Worm (Caenorhabditis elegans) whole organism, L4 larva: ENCODE results near the gene F43C1.5.
A peak's percentile ranks its signal among the peaks of the same experiment; 100 is the strongest.

Experiments used
- F10B5.3 ChIP-seq: sonication (generic microtip); optimal IDR thresholded peaks from 2 replicates; lab custom pipeline; 2016; ENCODE audit warnings: mild to moderate bottlenecking, missing genetic modification characterization, missing compliant biosample characterization
- F37D6.2 ChIP-seq: sonication (generic microtip); optimal IDR thresholded peaks from 2 replicates; lab custom pipeline; 2016; ENCODE audit warnings: mild to moderate bottlenecking, missing genetic modification characterization, missing compliant biosample characterization
- aly-2 ChIP-seq: sonication (generic microtip); optimal IDR thresholded peaks from 2 replicates; lab custom pipeline; 2018; ENCODE audit warnings: missing biosample characterization, missing genetic modification characterization
- ceh-28 ChIP-seq: fragments of 150-350 bp; optimal IDR thresholded peaks from 2 replicates; lab custom pipeline; 2014; ENCODE audit warnings: missing biosample characterization, missing genetic modification reagents, missing genetic modification characterization
- dmd-8 ChIP-seq: fragments of 200-800 bp; sonication (Bioruptor generic); IDR thresholded peaks from 2 replicates; pipeline ENCODE4 v1.3.6; 2022; ENCODE audit warnings: missing genetic modification characterization, missing compliant biosample characterization
- egl-43 ChIP-seq: fragments of 200-800 bp; sonication (Bioruptor generic); IDR thresholded peaks from 2 replicates; pipeline ENCODE4 v1.3.6; 2022; ENCODE audit warnings: missing genetic modification reagents, missing genetic modification characterization, missing compliant biosample characterization
- fkh-10 ChIP-seq: fragments of 150-350 bp; optimal IDR thresholded peaks from 2 replicates; lab custom pipeline; 2014; ENCODE audit warnings: missing biosample characterization, missing genetic modification reagents, missing genetic modification characterization
- madf-5 ChIP-seq, 2 experiments: fragments of 200-800 bp; sonication (Bioruptor generic); IDR thresholded peaks; 2 replicates each; pipeline ENCODE4 v1.3.6; 2022; ENCODE audit warnings: missing compliant biosample characterization in 2 of 2, missing genetic modification characterization in 2 of 2
- nhr-11 ChIP-seq: fragments of 150-350 bp; optimal IDR thresholded peaks from 2 replicates; lab custom pipeline; 2014; ENCODE audit warnings: missing biosample characterization, missing genetic modification characterization
- nhr-237 ChIP-seq: sonication (generic microtip); optimal IDR thresholded peaks from 2 replicates; lab custom pipeline; 2017; ENCODE audit warnings: missing biosample characterization, missing genetic modification characterization
- nhr-48 ChIP-seq: sonication (generic microtip); optimal IDR thresholded peaks from 2 replicates; lab custom pipeline; 2016; ENCODE audit warnings: mild to moderate bottlenecking, missing genetic modification characterization, missing compliant biosample characterization
- snpc-4 ChIP-seq: fragments of 150-350 bp; optimal IDR thresholded peaks from 2 replicates; lab custom pipeline; 2014; ENCODE audit warnings: missing biosample characterization, missing genetic modification characterization
- unc-130 ChIP-seq: sonication (generic microtip); optimal IDR thresholded peaks from 2 replicates; lab custom pipeline; 2016; ENCODE audit warnings: missing genetic modification reagents, missing genetic modification characterization, missing compliant biosample characterization
- zfp-3 ChIP-seq: fragments of 200-800 bp; sonication (Bioruptor generic); conservative IDR thresholded peaks from 2 replicates; pipeline ENCODE4 v1.3.6; 2022; ENCODE audit warnings: missing genetic modification reagents, missing genetic modification characterization, missing compliant biosample characterization

- TF ChIP-seq nhr-237, result no peak
- TF ChIP-seq snpc-4 (tag; lab: Kevin White, UChicago), result no peak
- no peak for TF ChIP-seq madf-5 (GFP tag; IDR thresholded peaks at IDR 0.05; lab: Robert Waterston, UW)
- peak; percentile 20 for TF ChIP-seq nhr-11 (tag; lab: Kevin White, UChicago)
- peak; percentile 50 for TF ChIP-seq fkh-10 (GFP tag; lab: Kevin White, UChicago)
- TF ChIP-seq dmd-8 (GFP tag; lab: Robert Waterston, UW), result no peak
- no peak for TF ChIP-seq aly-2 (tag; lab: Kevin White, UChicago)
- no peak for TF ChIP-seq unc-130 (GFP tag; lab: Kevin White, UChicago)
- no peak for TF ChIP-seq F10B5.3 (tag; lab: Kevin White, UChicago)
- peak; percentile 15 for TF ChIP-seq F37D6.2 (tag; lab: Kevin White, UChicago)
- TF ChIP-seq ceh-28 (tag; lab: Kevin White, UChicago), result no peak
- no peak for TF ChIP-seq zfp-3 (GFP tag; lab: Robert Waterston, UW)
- TF ChIP-seq egl-43 (GFP tag; lab: Robert Waterston, UW), result no peak
- TF ChIP-seq nhr-48 (tag; lab: Kevin White, UChicago), result peak; percentile 28
Observed at ce11 chrIII:4269220-4269935, 40.4 kb downstream of the F43C1.5 start, which contains the start of the genes sftb-1 and R10E4.1.
